Fruit fly (Drosophila melanogaster): ENCODE data around the gene CG11317.

The CG11317 gene

dm6 chr3R:31064653-31065322 lies 32.3 kb downstream of the CG11317 start, which contains the start of gene Sox100B (continued):
- TF ChIP-seq nerfin-1 (tag; optimal IDR thresholded peaks at IDR 0.05) (peak; percentile 52), ken (GFP tag; IDR thresholded peaks at IDR 0.05) (0 out of 3 replicates have a peak, but pooled peaks have one; percentile 22), klu (GFP tag; IDR thresholded peaks at IDR 0.05) (no peak), disco-r (GFP tag; optimal IDR thresholded peaks at IDR 0.05) (no peak), chm (GFP tag; IDR thresholded peaks at IDR 0.05) (0 out of 2 replicates have a peak, but pooled peaks have one; percentile 34), luna (GFP tag; optimal IDR thresholded peaks at IDR 0.05) (no peak), CG12104 (GFP tag; optimal IDR thresholded peaks at IDR 0.05) (peak; percentile 32), CrebB (tag; optimal IDR thresholded peaks at IDR 0.05) (no peak), ase (GFP tag; IDR thresholded peaks at IDR 0.05) (0 out of 3 replicates have a peak, but pooled peaks have one; percentile 31), Elba2 (GFP tag; optimal IDR thresholded peaks at IDR 0.05) (peak; percentile 27), CG10959 (GFP tag; IDR thresholded peaks at IDR 0.05) (peak; percentile 87), Dad (GFP tag; optimal IDR thresholded peaks at IDR 0.05) (no peak), CG2889 (GFP tag; IDR thresholded peaks at IDR 0.05) (no peak), crol (GFP tag; IDR thresholded peaks at IDR 0.05) (peak; percentile 76), Antp (GFP tag; optimal IDR thresholded peaks at IDR 0.05) (no peak), peb (GFP tag; IDR thresholded peaks at IDR 0.05) (0 out of 2 replicates have a peak, but pooled peaks have one; percentile 43), gem (tag; optimal IDR thresholded peaks at IDR 0.05) (peak; percentile 86), Dref (GFP tag; IDR thresholded peaks at IDR 0.05) (no peak), sna (GFP tag; IDR thresholded peaks at IDR 0.05; ENCODE audit: partially characterized antibody) (no peak), mam (GFP tag; optimal IDR thresholded peaks at IDR 0.05) (no peak), CG1024 (GFP tag; IDR thresholded peaks at IDR 0.05) (peak; percentile 60), Lpt (GFP tag; optimal IDR thresholded peaks at IDR 0.05) (no peak), chif (GFP tag; optimal IDR thresholded peaks at IDR 0.05) (peak; percentile 52 to 59), Dek (tag; optimal IDR thresholded peaks at IDR 0.05) (peak; percentile 13), Doc2 (GFP tag; IDR thresholded peaks at IDR 0.05) (no peak), her (GFP tag; optimal IDR thresholded peaks at IDR 0.05) (no peak), CG3838 (GFP tag; optimal IDR thresholded peaks at IDR 0.05) (no peak), CG10543 (GFP tag; optimal IDR thresholded peaks at IDR 0.05) (peak; percentile 24), Rfx (GFP tag; IDR thresholded peaks at IDR 0.05) (no peak; the same call in 1 of the 2 replicates), CG10267 (tag; optimal IDR thresholded peaks at IDR 0.05) (peak; percentile 82), CG8281 (tag; optimal IDR thresholded peaks at IDR 0.05) (peak; percentile 27), ara (GFP tag; IDR thresholded peaks at IDR 0.05) (peak; percentile 88), Hmr (GFP tag; optimal IDR thresholded peaks at IDR 0.05) (no peak), z (GFP tag; IDR thresholded peaks at IDR 0.05) (no peak), Xbp1 (GFP tag; optimal IDR thresholded peaks at IDR 0.05) (peak; percentile 45), gce (GFP tag; IDR thresholded peaks at IDR 0.05) (0 out of 3 replicates have a peak, but pooled peaks have one; percentile 34), hb (GFP tag; IDR thresholded peaks at IDR 0.05; ENCODE audit: partially characterized antibody) (no peak), Optix (GFP tag; IDR thresholded peaks at IDR 0.05) (peak; percentile 49; the same call in 2 of the 3 replicates), grn (GFP tag; optimal IDR thresholded peaks at IDR 0.05) (no peak), CG13287 (GFP tag; IDR thresholded peaks at IDR 0.05; ENCODE audit: partially characterized antibody) (no peak), CG18599 (GFP tag; optimal IDR thresholded peaks at IDR 0.05) (peak; percentile 18), fd64A (GFP tag; optimal IDR thresholded peaks at IDR 0.05) (no peak), CG3065 (GFP tag; optimal IDR thresholded peaks at IDR 0.05) (peak; percentile 20), CG8924 (tag; optimal IDR thresholded peaks at IDR 0.05) (peak; percentile 76), Fer1 (GFP tag; optimal IDR thresholded peaks at IDR 0.05) (no peak), CG12769 (tag; optimal IDR thresholded peaks at IDR 0.05) (no peak), chinmo (GFP tag; IDR thresholded peaks at IDR 0.05; ENCODE audit: partially characterized antibody) (no peak), ewg (GFP tag; optimal IDR thresholded peaks at IDR 0.05) (peak; percentile 35), CG18619 (GFP tag; optimal IDR thresholded peaks at IDR 0.05) (peak; percentile 17), bowl (GFP tag; IDR thresholded peaks at IDR 0.05) (no peak)
